Worm (Caenorhabditis elegans): ENCODE results near the gene rgs-5.

The rgs-5 gene

ce11 chrIII:5653692-5654105, 44.7 kb upstream of the rgs-5 start (continued):
- TF ChIP-seq attf-5 (GFP tag; optimal IDR thresholded peaks at IDR 0.05), result no peak
- no peak for TF ChIP-seq madf-10 (tag; optimal IDR thresholded peaks at IDR 0.05)
- peak; percentile 59 for TF ChIP-seq athp-1 (tag; optimal IDR thresholded peaks at IDR 0.05)
- 0 out of 2 replicates have a peak, but pooled peaks have one; percentile 37 for TF ChIP-seq egl-44 (GFP tag; IDR thresholded peaks at IDR 0.05)
- TF ChIP-seq ZK185.1 (tag; optimal IDR thresholded peaks at IDR 0.05; ENCODE audit: poor library complexity, severe bottlenecking), result peak; percentile 70
- TF ChIP-seq mcd-1 (GFP tag; IDR thresholded peaks at IDR 0.05), result peak; percentile 87
- no peak for TF ChIP-seq F57C9.4 (tag; optimal IDR thresholded peaks at IDR 0.05)
- TF ChIP-seq sptf-2 (GFP tag; optimal IDR thresholded peaks at IDR 0.05), result no peak
- TF ChIP-seq egrh-3 (GFP tag; IDR thresholded peaks at IDR 0.05), result no peak
- TF ChIP-seq efl-1 (GFP tag; optimal IDR thresholded peaks at IDR 0.05), result peak; percentile 34
- peak in 1 of 3 experiments; percentile 34 for TF ChIP-seq lin-35 (GFP tag; optimal IDR thresholded peaks at IDR 0.05)
- no peak for TF ChIP-seq ccch-3 (GFP tag; optimal IDR thresholded peaks at IDR 0.05)
- peak; percentile 33; the same call in 1 of the 2 replicates for TF ChIP-seq hsf-1 (GFP tag; IDR thresholded peaks at IDR 0.05)
- TF ChIP-seq F39B2.1 (GFP tag; IDR thresholded peaks at IDR 0.05), result no peak
- TF ChIP-seq C06A6.2 (GFP tag; conservative IDR thresholded peaks at IDR 0.05), result no peak
- TF ChIP-seq B0019.2 (GFP tag; conservative IDR thresholded peaks at IDR 0.05), result no peak
- peak; percentile 96 for TF ChIP-seq snpc-1.3 (tag; optimal IDR thresholded peaks at IDR 0.05; ENCODE audit: insufficient read depth)
- TF ChIP-seq pbrm-1 (GFP tag; IDR thresholded peaks at IDR 0.05), result peak; percentile 93
- TF ChIP-seq B0261.1 (tag; optimal IDR thresholded peaks at IDR 0.05), result no peak
- no peak for TF ChIP-seq tbx-9 (tag; optimal IDR thresholded peaks at IDR 0.05; ENCODE audit: borderline replicate concordance)
- no peak for TF ChIP-seq bed-2 (GFP tag; IDR thresholded peaks at IDR 0.05)
- no peak for TF ChIP-seq ceh-40 (GFP tag; IDR thresholded peaks at IDR 0.05)
- no peak for TF ChIP-seq K11D2.4 (GFP tag; IDR thresholded peaks at IDR 0.05)
- TF ChIP-seq Y67H2A.10 (GFP tag; conservative IDR thresholded peaks at IDR 0.05), result no peak
- no peak for TF ChIP-seq F37B4.10 (GFP tag; IDR thresholded peaks at IDR 0.05)
- no peak for TF ChIP-seq aptf-2 (GFP tag; conservative IDR thresholded peaks at IDR 0.05)
- TF ChIP-seq dpl-1 (GFP tag; optimal IDR thresholded peaks at IDR 0.05), result no peak
- peak; percentile 79 for TF ChIP-seq D2030.7 (GFP tag; IDR thresholded peaks at IDR 0.05)
- no peak for TF ChIP-seq nhr-179 (tag; optimal IDR thresholded peaks at IDR 0.05)
- peak; percentile 30; the same call in 1 of the 2 replicates for TF ChIP-seq ceh-100 (GFP tag; IDR thresholded peaks at IDR 0.05)
- no peak for TF ChIP-seq egl-18 (GFP tag; IDR thresholded peaks at IDR 0.05)
- no peak for TF ChIP-seq nhr-90 (tag; optimal IDR thresholded peaks at IDR 0.05)
- peak; percentile 36 for TF ChIP-seq somi-1 (GFP tag; optimal IDR thresholded peaks at IDR 0.05)
- peak; percentile 71 for TF ChIP-seq rcor-1 (GFP tag; IDR thresholded peaks at IDR 0.05)
- no peak for TF ChIP-seq aptf-3 (GFP tag; IDR thresholded peaks at IDR 0.05)
- TF ChIP-seq hrde-1 (tag; optimal IDR thresholded peaks at IDR 0.05; ENCODE audit: borderline replicate concordance), result peak; percentile 45
- no peak for TF ChIP-seq F52B5.7 (tag; optimal IDR thresholded peaks at IDR 0.05)
- TF ChIP-seq chd-7 (tag; optimal IDR thresholded peaks at IDR 0.05), result no peak
- TF ChIP-seq hmg-1.2 (GFP tag; IDR thresholded peaks at IDR 0.05), result peak; percentile 92
- TF ChIP-seq sea-2 (GFP tag; IDR thresholded peaks at IDR 0.05), result no peak
- TF ChIP-seq nfyb-1 (GFP tag; IDR thresholded peaks at IDR 0.05), result peak; percentile 55; the same call in 1 of the 2 replicates
- TF ChIP-seq lin-54 (GFP tag; optimal IDR thresholded peaks at IDR 0.05), result peak; percentile 88
- TF ChIP-seq snpc-1.1 (tag; optimal IDR thresholded peaks at IDR 0.05; ENCODE audit: insufficient read depth), result peak; percentile 97
- TF ChIP-seq T26A5.8 (tag; optimal IDR thresholded peaks at IDR 0.05), result no peak
- no peak for TF ChIP-seq let-607 (tag; optimal IDR thresholded peaks at IDR 0.05)
- no peak for TF ChIP-seq zim-3 (tag; optimal IDR thresholded peaks at IDR 0.05)
- no peak for TF ChIP-seq Y53F4B.3 (GFP tag; IDR thresholded peaks at IDR 0.05)
- TF ChIP-seq gei-17 (GFP tag; optimal IDR thresholded peaks at IDR 0.05), result no peak
